Fruit fly (Drosophila melanogaster) whole organism: ENCODE data around the gene strat.

Experiments used
- CG8478 ChIP-seq: fragments of >200 bp; optimal IDR thresholded peaks from 2 replicates; lab custom pipeline; 2018; ENCODE audit warnings: inconsistent platforms
- Dll ChIP-seq: fragments of >200 bp; optimal IDR thresholded peaks from 2 replicates; lab custom pipeline; 2017
- EcR ChIP-seq, 2 experiments: fragments of >200 bp; optimal IDR thresholded peaks; 2 replicates each; lab custom pipeline; 2017; ENCODE audit warnings: missing biosample characterization in 2 of 2, missing genetic modification characterization in 2 of 2, missing genetic modification reagents in 2 of 2
- pan ChIP-seq: fragments of >200 bp; optimal IDR thresholded peaks from 2 replicates; lab custom pipeline; 2017
- psq ChIP-seq: fragments of >200 bp; optimal IDR thresholded peaks from 2 replicates; lab custom pipeline; 2017
- usp ChIP-seq: fragments of >200 bp; optimal IDR thresholded peaks from 2 replicates; lab custom pipeline; 2017; ENCODE audit warnings: missing biosample characterization, missing genetic modification characterization, mixed read lengths

The strat gene

dm6 chr2L:8351864-8352263 is 31.7 kb downstream of the strat start, which contains the start of gene Mur29B:
TSS of gene Mur29B (plus strand) at chr2L:8352187.
- TF ChIP-seq EcR (GFP tag; optimal IDR thresholded peaks at IDR 0.05; lab: Kevin White, UChicago) (no peak), CG8478 (lab: Kevin White, UChicago) (no peak), usp (GFP tag; lab: Kevin White, UChicago) (no peak)

DNA sequence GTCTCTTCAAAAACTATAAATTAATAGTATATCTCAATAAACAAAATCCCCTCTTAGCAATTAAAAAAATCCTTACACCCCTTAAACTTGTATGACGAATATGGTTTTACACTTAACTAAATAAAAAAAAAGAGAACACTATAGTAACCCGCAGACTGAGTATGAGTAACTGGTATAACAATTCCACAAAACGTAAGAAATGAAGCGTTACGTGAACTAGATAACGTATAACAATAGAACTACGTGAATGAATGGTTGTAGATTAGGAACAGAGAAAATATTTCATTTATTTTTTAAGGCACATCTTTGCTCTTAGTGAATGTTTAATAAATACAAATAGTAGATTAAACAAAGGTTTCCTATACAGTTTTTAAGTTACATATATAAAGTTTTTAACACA is 35.3 kb downstream of the strat start:
- TF ChIP-seq EcR (GFP tag; optimal IDR thresholded peaks at IDR 0.05; lab: Kevin White, UChicago) (no peak), psq (lab: Kevin White, UChicago) (no peak), CG8478 (lab: Kevin White, UChicago) (no peak), usp (GFP tag; lab: Kevin White, UChicago) (no peak), Dll (lab: Kevin White, UChicago) (no peak), pan (lab: Kevin White, UChicago) (no peak)

dm6 chr2L:8361204-8361952 is 41.2 kb downstream of the strat start:
- TF ChIP-seq pan (lab: Kevin White, UChicago) (no peak), usp (GFP tag; lab: Kevin White, UChicago) (no peak), CG8478 (lab: Kevin White, UChicago) (no peak), EcR (GFP tag; optimal IDR thresholded peaks at IDR 0.05; lab: Kevin White, UChicago) (no peak), Dll (lab: Kevin White, UChicago) (no peak), psq (lab: Kevin White, UChicago) (no peak)

dm6 chr2L:8362273-8362954 is 42.3 kb downstream of the strat start, which contains the start of gene CG7627:
TSS of gene CG7627 (minus strand) at chr2L:8362469.
- TF ChIP-seq pan (lab: Kevin White, UChicago) (no peak), CG8478 (lab: Kevin White, UChicago) (no peak), EcR (GFP tag; optimal IDR thresholded peaks at IDR 0.05; lab: Kevin White, UChicago) (no peak), usp (GFP tag; lab: Kevin White, UChicago) (no peak), psq (lab: Kevin White, UChicago) (no peak), Dll (lab: Kevin White, UChicago) (no peak)

DNA sequence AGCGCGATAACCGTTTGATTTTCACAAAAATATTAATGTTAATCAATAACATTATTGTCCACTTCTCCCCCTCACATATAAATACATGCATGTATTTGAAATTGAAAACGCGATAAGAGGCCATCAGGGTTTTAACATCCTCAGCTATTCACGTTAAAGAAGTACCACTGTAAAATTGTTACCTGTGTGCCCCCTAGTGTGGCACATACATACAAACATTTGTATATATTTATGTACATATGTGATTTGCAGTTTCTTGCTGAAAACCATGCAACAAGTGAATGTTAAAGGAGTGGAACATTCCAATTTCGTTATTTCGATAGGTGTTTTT is 42.8 kb downstream of the strat start:
- TF ChIP-seq usp (GFP tag; lab: Kevin White, UChicago) (no peak), Dll (lab: Kevin White, UChicago) (no peak), CG8478 (lab: Kevin White, UChicago) (no peak), psq (lab: Kevin White, UChicago) (no peak), pan (lab: Kevin White, UChicago) (no peak), EcR (GFP tag; optimal IDR thresholded peaks at IDR 0.05; lab: Kevin White, UChicago) (no peak)

DNA sequence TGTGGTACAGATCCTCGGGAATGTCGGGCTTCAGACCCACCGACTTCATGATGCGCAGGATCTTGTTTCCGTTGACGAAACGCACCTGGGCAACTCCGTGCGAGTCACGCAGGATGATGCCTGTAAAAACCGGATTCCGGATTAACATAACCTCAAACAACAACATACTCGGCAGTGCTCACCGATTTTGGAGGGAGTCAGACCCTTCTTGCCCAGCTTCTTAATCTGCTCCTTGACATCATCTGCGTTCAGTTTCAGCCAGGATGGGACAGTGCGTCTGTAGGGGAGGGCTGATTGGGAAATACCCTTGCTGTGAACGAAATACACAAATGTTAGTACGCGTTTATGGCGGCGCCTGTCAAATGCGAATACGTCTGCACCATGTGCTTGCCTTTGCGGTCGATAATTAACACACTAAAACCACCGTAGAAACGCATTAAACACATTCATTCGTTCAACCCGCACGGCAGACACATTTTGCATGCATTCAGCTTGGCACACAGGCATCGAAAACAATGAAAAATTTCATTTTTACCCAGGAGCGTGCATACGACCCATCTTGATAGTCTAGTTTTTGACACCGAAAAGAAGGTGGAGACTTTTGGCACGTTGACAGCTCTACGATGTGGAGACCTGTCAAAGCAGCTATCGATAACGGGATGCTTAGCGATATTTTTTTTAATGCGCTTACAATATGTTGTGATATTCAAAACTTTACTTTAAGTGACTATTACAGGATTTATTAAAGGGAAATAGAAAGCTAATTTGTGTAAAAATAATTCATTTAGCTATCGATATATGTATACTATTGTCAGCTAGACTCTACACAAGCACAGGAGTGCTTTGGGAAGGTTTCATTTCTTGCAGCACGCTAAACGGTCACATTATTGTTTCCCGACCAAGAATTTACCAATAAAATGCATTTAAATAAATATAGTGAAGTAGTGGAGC is 44.2 kb downstream of the strat start, which contains the start of the genes RpS13 and CSN8:
TSS of gene RpS13 (minus strand) at position 657 of the 951 bp plus-strand sequence.
TSS of gene CSN8 (plus strand) at position 850 of the 951 bp plus-strand sequence.
- no peak for TF ChIP-seq usp (GFP tag; lab: Kevin White, UChicago)
- no peak for TF ChIP-seq psq (lab: Kevin White, UChicago)
- no peak for TF ChIP-seq EcR (GFP tag; optimal IDR thresholded peaks at IDR 0.05; lab: Kevin White, UChicago)
- no peak for TF ChIP-seq CG8478 (lab: Kevin White, UChicago)
- TF ChIP-seq pan (lab: Kevin White, UChicago), result no peak
- TF ChIP-seq Dll (lab: Kevin White, UChicago), result no peak

- TF ChIP-seq pan (lab: Kevin White, UChicago), result no peak
- no peak for TF ChIP-seq CG8478 (lab: Kevin White, UChicago)
- TF ChIP-seq psq (lab: Kevin White, UChicago), result no peak
- TF ChIP-seq usp (GFP tag; lab: Kevin White, UChicago), result no peak
- TF ChIP-seq EcR (GFP tag; optimal IDR thresholded peaks at IDR 0.05; lab: Kevin White, UChicago), result no peak
- TF ChIP-seq Dll (lab: Kevin White, UChicago), result no peak
Measured at dm6 chr2L:8365701-8366643, 45.8 kb downstream of the strat start, which contains the start of gene Pp2A-29B. TSS of gene Pp2A-29B (plus strand) at chr2L:8366038.
